Worm (Caenorhabditis elegans) whole organism, mixed stage, embryonic: ENCODE data around the gene sri-9.

Experiments
- M03D4.4 ChIP-seq: sonication (generic microtip); optimal IDR thresholded peaks from 2 replicates; lab custom pipeline; 2017; ENCODE audit warnings: mild to moderate bottlenecking, missing genetic modification characterization, missing compliant biosample characterization
- bed-3 ChIP-seq: fragments of 200-800 bp; sonication (Bioruptor generic); optimal IDR thresholded peaks from 3 replicates; lab custom pipeline; 2018; ENCODE audit warnings: mild to moderate bottlenecking, missing genetic modification characterization, moderate library complexity, missing compliant biosample characterization
- blmp-1 ChIP-seq: fragments of 150-350 bp; optimal IDR thresholded peaks from 2 replicates; lab custom pipeline; 2014; ENCODE audit warnings: missing biosample characterization, missing genetic modification characterization
- ceh-39 ChIP-seq: fragments of 150-350 bp; optimal IDR thresholded peaks from 2 replicates; lab custom pipeline; 2014; ENCODE audit warnings: missing biosample characterization, missing genetic modification characterization
- ceh-43 ChIP-seq: fragments of 200-800 bp; sonication (Bioruptor generic); optimal IDR thresholded peaks from 2 replicates; lab custom pipeline; 2018; ENCODE audit warnings: mild to moderate bottlenecking, missing genetic modification characterization, moderate library complexity, missing compliant biosample characterization
- ceh-83 ChIP-seq: fragments of 200-800 bp; sonication (Bioruptor generic); optimal IDR thresholded peaks from 2 replicates; lab custom pipeline; 2018; ENCODE audit warnings: mild to moderate bottlenecking, missing genetic modification characterization, missing compliant biosample characterization
- ces-1 ChIP-seq: fragments of 150-350 bp; optimal IDR thresholded peaks from 2 replicates; lab custom pipeline; 2014; ENCODE audit warnings: missing biosample characterization, missing genetic modification reagents, missing genetic modification characterization
- cnd-1 ChIP-seq: fragments of 200-800 bp; sonication (Bioruptor generic); optimal IDR thresholded peaks from 2 replicates; lab custom pipeline; 2018; ENCODE audit warnings: mild to moderate bottlenecking, missing genetic modification characterization, missing compliant biosample characterization
- drap-1 ChIP-seq: fragments of 200-800 bp; sonication (Bioruptor generic); optimal IDR thresholded peaks from 3 replicates; lab custom pipeline; 2018; ENCODE audit warnings: mild to moderate bottlenecking, missing genetic modification characterization, missing compliant biosample characterization
- elt-1 ChIP-seq: sonication (generic microtip); optimal IDR thresholded peaks from 2 replicates; lab custom pipeline; 2017; ENCODE audit warnings: missing genetic modification characterization, mild to moderate bottlenecking, missing compliant biosample characterization, antibody characterized with exemption, moderate library complexity, borderline replicate concordance; ENCODE audit not compliant: insufficient read depth
- elt-3 ChIP-seq: fragments of 150-350 bp; optimal IDR thresholded peaks from 2 replicates; lab custom pipeline; 2014; ENCODE audit warnings: missing biosample characterization, missing genetic modification characterization
- flh-1 ChIP-seq: fragments of 200-800 bp; sonication (Bioruptor generic); optimal IDR thresholded peaks from 2 replicates; lab custom pipeline; 2018; ENCODE audit warnings: mild to moderate bottlenecking, missing genetic modification characterization, moderate library complexity, missing compliant biosample characterization
- ham-2 ChIP-seq: fragments of 200-800 bp; sonication (Bioruptor generic); optimal IDR thresholded peaks from 2 replicates; lab custom pipeline; 2018; ENCODE audit warnings: mild to moderate bottlenecking, missing genetic modification characterization, missing compliant biosample characterization
- hlh-1 ChIP-seq: fragments of 150-350 bp; optimal IDR thresholded peaks from 2 replicates; lab custom pipeline; 2014; ENCODE audit warnings: missing biosample characterization, missing genetic modification reagents, missing genetic modification characterization
- lin-13 ChIP-seq: fragments of 150-350 bp; optimal IDR thresholded peaks from 2 replicates; lab custom pipeline; 2014; ENCODE audit warnings: missing biosample characterization, missing genetic modification characterization
- lin-32 ChIP-seq: fragments of 200-800 bp; sonication (Bioruptor generic); optimal IDR thresholded peaks from 2 replicates; lab custom pipeline; 2018; ENCODE audit warnings: mild to moderate bottlenecking, missing genetic modification characterization, missing compliant biosample characterization
- lsy-2 ChIP-seq: fragments of 150-350 bp; optimal IDR thresholded peaks from 2 replicates; lab custom pipeline; 2014; ENCODE audit warnings: missing biosample characterization, missing genetic modification characterization
- mab-5 ChIP-seq: fragments of 150-350 bp; optimal IDR thresholded peaks from 2 replicates; lab custom pipeline; 2014; ENCODE audit warnings: missing biosample characterization, missing genetic modification characterization
- mep-1 ChIP-seq: fragments of 150-350 bp; optimal IDR thresholded peaks from 2 replicates; lab custom pipeline; 2017; ENCODE audit warnings: missing biosample characterization, missing genetic modification reagents, missing genetic modification characterization, inconsistent platforms
- mls-2 ChIP-seq: sonication (generic microtip); optimal IDR thresholded peaks from 2 replicates; lab custom pipeline; 2016; ENCODE audit warnings: mild to moderate bottlenecking, missing genetic modification characterization, moderate library complexity, missing compliant biosample characterization
- nhr-12 ChIP-seq: fragments of 150-350 bp; optimal IDR thresholded peaks from 2 replicates; lab custom pipeline; 2014; ENCODE audit warnings: missing biosample characterization, missing genetic modification characterization
- nhr-2 ChIP-seq: fragments of 150-350 bp; optimal IDR thresholded peaks from 2 replicates; lab custom pipeline; 2014; ENCODE audit warnings: missing biosample characterization, missing genetic modification characterization
- nhr-28 ChIP-seq: fragments of 150-350 bp; optimal IDR thresholded peaks from 2 replicates; lab custom pipeline; 2014; ENCODE audit warnings: missing biosample characterization, missing genetic modification characterization
- nhr-76 ChIP-seq: sonication (generic microtip); optimal IDR thresholded peaks from 2 replicates; lab custom pipeline; 2017; ENCODE audit warnings: missing biosample characterization, missing genetic modification characterization
- pha-4 ChIP-seq: fragments of 150-350 bp; optimal IDR thresholded peaks from 2 replicates; lab custom pipeline; 2018; ENCODE audit warnings: missing biosample characterization, missing genetic modification reagents, missing genetic modification characterization
- sem-2 ChIP-seq: fragments of 200-800 bp; sonication (Bioruptor generic); optimal IDR thresholded peaks from 2 replicates; lab custom pipeline; 2018; ENCODE audit warnings: mild to moderate bottlenecking, missing genetic modification characterization, missing compliant biosample characterization
- snpc-4 ChIP-seq: fragments of 150-350 bp; optimal IDR thresholded peaks from 2 replicates; lab custom pipeline; 2014; ENCODE audit warnings: missing biosample characterization, missing genetic modification characterization
- tbx-8 ChIP-seq: fragments of 200-800 bp; sonication (Bioruptor generic); optimal IDR thresholded peaks from 2 replicates; lab custom pipeline; 2018; ENCODE audit warnings: mild to moderate bottlenecking, missing genetic modification characterization, moderate library complexity, missing compliant biosample characterization
- unc-120 ChIP-seq: sonication (generic microtip); optimal IDR thresholded peaks from 2 replicates; lab custom pipeline; 2017; ENCODE audit warnings: missing genetic modification characterization, missing compliant biosample characterization; ENCODE audit not compliant: poor library complexity, severe bottlenecking
- unc-39 ChIP-seq: fragments of 150-350 bp; optimal IDR thresholded peaks from 2 replicates; lab custom pipeline; 2014; ENCODE audit warnings: missing biosample characterization, missing genetic modification characterization
- unc-62 ChIP-seq: fragments of 150-350 bp; optimal IDR thresholded peaks from 2 replicates; lab custom pipeline; 2014; ENCODE audit warnings: missing biosample characterization, missing genetic modification reagents, missing genetic modification characterization
- zip-8 ChIP-seq: fragments of 150-350 bp; optimal IDR thresholded peaks from 2 replicates; lab custom pipeline; 2014; ENCODE audit warnings: missing biosample characterization, missing genetic modification characterization
- ztf-11 ChIP-seq: fragments of 150-350 bp; optimal IDR thresholded peaks from 2 replicates; lab custom pipeline; 2014; ENCODE audit warnings: missing biosample characterization, missing genetic modification characterization

Gene sri-9

DNA sequence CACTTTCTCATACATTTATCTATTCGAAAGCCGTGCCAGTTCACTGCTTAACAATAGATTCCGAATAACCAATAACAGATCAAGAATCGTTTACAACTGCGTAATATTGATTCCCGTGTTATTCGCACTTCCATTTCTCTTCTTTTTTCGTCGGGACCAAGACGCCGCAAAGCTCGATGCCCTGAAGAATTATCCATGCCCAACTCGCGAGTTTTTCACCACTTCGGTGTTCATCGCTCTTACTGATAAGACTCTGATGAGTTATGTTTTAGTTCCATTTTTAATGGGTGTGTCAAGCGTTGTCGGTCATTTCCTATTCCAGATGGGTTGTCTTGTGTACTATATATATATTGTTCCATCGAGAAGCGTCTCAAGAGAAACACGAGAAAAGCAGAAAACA, 27.9 kb upstream of the sri-9 start:
- TF ChIP-seq pha-4 (tag; lab: Kevin White, UChicago) (no peak), zip-8 (tag; lab: Kevin White, UChicago) (no peak), mep-1 (tag; lab: Kevin White, UChicago) (no peak), nhr-12 (tag; lab: Kevin White, UChicago) (no peak), sem-2 (GFP tag; lab: Kevin White, UChicago) (no peak), M03D4.4 (tag; lab: Kevin White, UChicago) (no peak), unc-120 (tag; lab: Kevin White, UChicago) (no peak)

- no peak for TF ChIP-seq lsy-2 (tag; lab: Kevin White, UChicago)
- no peak for TF ChIP-seq blmp-1
- TF ChIP-seq nhr-76 (tag; lab: Kevin White, UChicago): no peak
- TF ChIP-seq drap-1 (GFP tag; lab: Kevin White, UChicago): no peak
- no peak for TF ChIP-seq elt-3 (tag; lab: Kevin White, UChicago)
- no peak for TF ChIP-seq elt-1 (tag; lab: Kevin White, UChicago)
- no peak for TF ChIP-seq tbx-8 (GFP tag; lab: Kevin White, UChicago)
- no peak for TF ChIP-seq unc-39
- no peak for TF ChIP-seq mep-1 (tag; lab: Kevin White, UChicago)
- no peak for TF ChIP-seq ceh-43 (GFP tag; lab: Kevin White, UChicago)
- no peak for TF ChIP-seq mls-2 (tag; lab: Kevin White, UChicago)
- TF ChIP-seq ztf-11: no peak
- TF ChIP-seq M03D4.4 (tag; lab: Kevin White, UChicago): no peak
- no peak for TF ChIP-seq mab-5 (tag; lab: Kevin White, UChicago)
- no peak for TF ChIP-seq unc-62 (GFP tag; lab: Kevin White, UChicago)
- TF ChIP-seq lin-13: no peak
- no peak for TF ChIP-seq ceh-83 (GFP tag; lab: Kevin White, UChicago)
- no peak for TF ChIP-seq nhr-2
- TF ChIP-seq flh-1 (GFP tag; lab: Kevin White, UChicago): no peak
- TF ChIP-seq snpc-4 (tag; lab: Kevin White, UChicago): no peak
Observed at ce11 chrV:16974919-16975318, 26.3 kb upstream of the sri-9 start, which contains the start of gene srx-54. Gene srx-54, plus strand, starts transcription at chrV:16975219.

- TF ChIP-seq ham-2 (no peak), M03D4.4 (tag; lab: Kevin White, UChicago) (no peak), elt-3 (tag; lab: Kevin White, UChicago) (no peak), bed-3 (GFP tag; lab: Kevin White, UChicago) (no peak), flh-1 (GFP tag; lab: Kevin White, UChicago) (no peak), ces-1 (no peak), snpc-4 (tag; lab: Kevin White, UChicago) (no peak), nhr-12 (tag; lab: Kevin White, UChicago) (no peak), lin-32 (GFP tag; lab: Kevin White, UChicago) (no peak), cnd-1 (tag; lab: Kevin White, UChicago) (no peak), drap-1 (GFP tag; lab: Kevin White, UChicago) (no peak), lsy-2 (tag; lab: Kevin White, UChicago) (no peak), nhr-28 (no peak), hlh-1 (tag; lab: Kevin White, UChicago) (no peak)
- TF ChIP-seq, all 35 proteins: peak for 0
Observed at ce11 chrV:16980368-16980767, 20.9 kb upstream of the sri-9 start, which contains the start of gene srz-54. Gene srz-54, plus strand, starts transcription at chrV:16980668.

ce11 chrV:16987035-16987434, 14.2 kb upstream of the sri-9 start, which contains the start of gene Y102A5C.40:
Gene Y102A5C.40, minus strand, starts transcription at chrV:16987135.
- no peak for TF ChIP-seq ceh-83 (GFP tag; lab: Kevin White, UChicago)
- TF ChIP-seq elt-1 (tag; lab: Kevin White, UChicago): no peak
- no peak for TF ChIP-seq snpc-4 (tag; lab: Kevin White, UChicago)
- TF ChIP-seq zip-8 (tag; lab: Kevin White, UChicago): no peak
- no peak for TF ChIP-seq ceh-39 (tag; lab: Kevin White, UChicago)
- no peak for TF ChIP-seq unc-120 (tag; lab: Kevin White, UChicago)
- no peak for TF ChIP-seq cnd-1 (tag; lab: Kevin White, UChicago)
- no peak for TF ChIP-seq ztf-11
- no peak for TF ChIP-seq pha-4 (tag; lab: Kevin White, UChicago)
- no peak for TF ChIP-seq drap-1 (GFP tag; lab: Kevin White, UChicago)
- no peak for TF ChIP-seq ces-1
- no peak for TF ChIP-seq unc-62 (GFP tag; lab: Kevin White, UChicago)
- no peak for TF ChIP-seq nhr-12 (tag; lab: Kevin White, UChicago)
- TF ChIP-seq, all 35 proteins: peak for 0
